Worm (Caenorhabditis elegans): ENCODE data around the gene C36E8.6.

Gene C36E8.6

DNA sequence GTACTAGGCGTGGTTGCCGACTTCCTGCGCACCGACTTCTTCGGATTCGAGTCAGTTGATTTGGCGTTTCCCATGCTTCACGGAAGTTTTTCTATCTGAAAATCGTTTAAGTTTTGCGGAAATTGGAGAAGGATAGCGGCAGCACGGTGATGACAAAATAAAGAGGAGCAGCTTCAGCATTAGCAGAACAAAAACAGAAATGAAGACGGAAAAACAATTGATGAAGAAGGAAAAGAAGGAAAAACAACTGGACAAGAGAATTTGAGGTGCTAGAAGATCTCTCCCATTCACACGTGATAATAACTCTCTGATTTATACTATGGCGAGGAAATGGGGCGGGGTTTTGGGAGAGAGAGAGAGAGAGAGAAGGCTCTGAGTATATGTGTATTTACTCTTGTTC lies 4.2 kb downstream of the C36E8.6 start, which contains the start of gene glb-11:
TSS of gene glb-11 (minus strand) at position 101 of the 400 bp plus-strand sequence.
- TF ChIP-seq ceh-20 (GFP tag; IDR thresholded peaks at IDR 0.05) (no peak), jun-1 (tag; optimal IDR thresholded peaks at IDR 0.05) (no peak), ZK546.5 (tag; optimal IDR thresholded peaks at IDR 0.05) (no peak), lin-13 (GFP tag; optimal IDR thresholded peaks at IDR 0.05) (no peak), skn-1 (tag; optimal IDR thresholded peaks at IDR 0.05) (no peak), daf-16 (GFP tag; optimal IDR thresholded peaks at IDR 0.05) (peak in 1 of 2 experiments; percentile 54), daf-16 (tag; optimal IDR thresholded peaks at IDR 0.05) (no peak), unc-62 (GFP tag; optimal IDR thresholded peaks at IDR 0.05 in 1 of 2) (peak in 1 of 2 experiments; percentile 19), unc-62 (tag; optimal IDR thresholded peaks at IDR 0.05) (no peak), php-3 (GFP tag; IDR thresholded peaks at IDR 0.05) (no peak), duxl-1 (tag; optimal IDR thresholded peaks at IDR 0.05; ENCODE audit: poor library complexity) (no peak), ZK337.2 (GFP tag; IDR thresholded peaks at IDR 0.05) (no peak), nhr-41 (GFP tag; IDR thresholded peaks at IDR 0.05) (no peak), ama-1 (optimal IDR thresholded peaks at IDR 0.05) (no peak)

DNA sequence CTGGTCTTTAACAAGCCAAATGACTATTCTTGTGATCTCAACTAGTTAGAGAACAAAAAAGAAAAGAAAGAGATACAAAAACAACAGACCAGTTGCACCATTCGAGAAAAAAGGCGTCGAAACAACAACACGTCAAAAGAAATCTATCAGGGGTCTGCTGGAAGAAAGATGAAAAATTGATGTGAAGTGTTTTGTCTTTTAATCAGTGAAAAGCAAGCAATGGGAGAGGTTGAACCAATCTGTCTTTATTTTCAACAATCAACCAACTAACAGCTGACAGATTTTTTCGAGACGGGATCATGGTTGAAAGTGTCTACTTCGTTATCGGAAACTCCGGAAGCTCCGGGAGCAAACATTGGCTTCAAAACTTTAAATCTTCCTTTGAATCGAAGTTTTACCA lies 6.6 kb downstream of the C36E8.6 start:
- TF ChIP-seq nhr-11 (tag; optimal IDR thresholded peaks at IDR 0.05) (no peak), daf-16 (GFP tag; optimal IDR thresholded peaks at IDR 0.05) (peak in 1 of 2 experiments; percentile 72), daf-16 (tag; optimal IDR thresholded peaks at IDR 0.05) (no peak)

DNA sequence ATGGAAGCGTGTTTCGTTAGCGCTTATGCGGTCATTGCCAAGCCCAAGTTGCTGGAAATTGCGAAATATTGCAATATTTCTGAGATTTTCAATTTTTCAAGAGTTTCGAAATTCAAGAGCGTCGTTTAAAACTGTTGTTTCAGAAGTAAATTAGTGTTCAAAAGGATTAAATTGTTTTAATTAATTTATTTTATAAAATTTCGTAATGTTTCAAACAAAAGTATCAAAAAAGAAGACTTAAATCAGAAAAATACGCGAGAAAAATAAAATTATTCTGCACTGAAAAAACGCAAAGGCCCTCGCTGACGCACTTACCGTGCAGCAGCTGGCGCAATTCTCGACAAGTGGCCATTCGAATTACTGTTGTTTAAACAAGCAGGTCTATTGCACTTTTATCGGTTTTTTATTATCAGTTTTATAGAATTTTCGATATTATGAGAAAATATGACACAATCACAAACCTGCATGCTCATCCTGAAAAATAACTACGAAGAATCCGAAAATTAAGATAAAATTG lies 16.3 kb downstream of the C36E8.6 start, which contains the start of gene tif-1A:
TSS of gene tif-1A (minus strand) at position 51 of the 517 bp plus-strand sequence.
- no peak for TF ChIP-seq spr-3 (GFP tag; optimal IDR thresholded peaks at IDR 0.05)
- peak; percentile 79 for TF ChIP-seq lin-1 (GFP tag; IDR thresholded peaks at IDR 0.05)
- no peak for TF ChIP-seq Y75B8A.6 (GFP tag; IDR thresholded peaks at IDR 0.05)
- no peak for TF ChIP-seq unc-62 (GFP tag; optimal IDR thresholded peaks at IDR 0.05 in 1 of 2)
- TF ChIP-seq unc-62 (tag; optimal IDR thresholded peaks at IDR 0.05), result no peak
- peak; percentile 85 for TF ChIP-seq dpl-1 (GFP tag; optimal IDR thresholded peaks at IDR 0.05)
- TF ChIP-seq ztf-7 (tag; optimal IDR thresholded peaks at IDR 0.05), result peak; percentile 78
- TF ChIP-seq ceh-20 (GFP tag; IDR thresholded peaks at IDR 0.05), result 0 out of 2 replicates have a peak, but pooled peaks have one; percentile 28
- TF ChIP-seq lir-3 (tag; optimal IDR thresholded peaks at IDR 0.05), result no peak
- no peak for TF ChIP-seq nhr-237 (tag; optimal IDR thresholded peaks at IDR 0.05)
- TF ChIP-seq sdz-12 (GFP tag; optimal IDR thresholded peaks at IDR 0.05), result no peak
- no peak for TF ChIP-seq madf-5 (GFP tag; IDR thresholded peaks at IDR 0.05)
- no peak for TF ChIP-seq aha-1 (tag)
- peak; percentile 56; the same call in 1 of the 2 replicates for TF ChIP-seq zfp-3 (GFP tag; conservative IDR thresholded peaks at IDR 0.05)
- TF ChIP-seq daf-8 (GFP tag; IDR thresholded peaks at IDR 0.05), result no peak
- no peak for TF ChIP-seq R02D3.7 (tag; optimal IDR thresholded peaks at IDR 0.05)
- TF ChIP-seq cey-2 (tag; optimal IDR thresholded peaks at IDR 0.05; ENCODE audit: borderline replicate concordance, insufficient read depth), result no peak
- peak; percentile 87 for TF ChIP-seq mes-2 (tag; optimal IDR thresholded peaks at IDR 0.05; ENCODE audit: poor library complexity, severe bottlenecking)
- TF ChIP-seq rbr-2 (tag; optimal IDR thresholded peaks at IDR 0.05), result peak; percentile 82
- peak; percentile 66 for TF ChIP-seq nhr-48 (tag; optimal IDR thresholded peaks at IDR 0.05)
- TF ChIP-seq aly-2 (tag; optimal IDR thresholded peaks at IDR 0.05), result no peak
- peak; percentile 73 for TF ChIP-seq T20F7.1 (GFP tag; optimal IDR thresholded peaks at IDR 0.05)
- TF ChIP-seq lin-15B (tag; optimal IDR thresholded peaks at IDR 0.05), result no peak
- peak; percentile 88 for TF ChIP-seq dmd-6 (GFP tag; IDR thresholded peaks at IDR 0.05)
- TF ChIP-seq egl-43 (GFP tag; IDR thresholded peaks at IDR 0.05), result no peak
- no peak for TF ChIP-seq Y105C5A.15 (GFP tag; IDR thresholded peaks at IDR 0.05)
- peak; percentile 40 for TF ChIP-seq nhr-25 (tag; optimal IDR thresholded peaks at IDR 0.05; ENCODE audit: borderline replicate concordance, insufficient read depth)
- TF ChIP-seq duxl-1 (tag; optimal IDR thresholded peaks at IDR 0.05; ENCODE audit: poor library complexity), result peak; percentile 55
- TF ChIP-seq nhr-76 (tag; optimal IDR thresholded peaks at IDR 0.05), result no peak
- TF ChIP-seq dmd-8 (GFP tag; IDR thresholded peaks at IDR 0.05), result no peak
- TF ChIP-seq ceh-44 (GFP tag; IDR thresholded peaks at IDR 0.05), result no peak
- peak; percentile 73 for TF ChIP-seq nhr-6 (tag; optimal IDR thresholded peaks at IDR 0.05)
- TF ChIP-seq F10B5.3 (tag; optimal IDR thresholded peaks at IDR 0.05), result no peak
- no peak for TF ChIP-seq fos-1 (tag; optimal IDR thresholded peaks at IDR 0.05)
- peak in 1 of 2 experiments; percentile 71 for TF ChIP-seq hif-1 (tag; optimal IDR thresholded peaks at IDR 0.05)
- no peak for TF ChIP-seq zag-1 (tag; optimal IDR thresholded peaks at IDR 0.05)
- TF ChIP-seq attf-4 (tag; optimal IDR thresholded peaks at IDR 0.05), result no peak

Measured in whole organism, L4 larva.